Worm (Caenorhabditis elegans): ENCODE measurements around the gene C06E1.11.

The C06E1.11 gene

ce11 chrIII:8648589-8648988 lies 32.1 kb upstream of the C06E1.11 start, which contains the start of gene F22B7.3:
Gene F22B7.3 (plus strand): TSS chrIII:8648889.
- TF ChIP-seq him-1 (tag; optimal IDR thresholded peaks at IDR 0.05) (no peak), dao-5 (tag; optimal IDR thresholded peaks at IDR 0.05) (no peak), W03F9.2 (tag; optimal IDR thresholded peaks at IDR 0.05) (no peak)

ce11 chrIII:8646021-8646420 lies 29.5 kb upstream of the C06E1.11 start:
- TF ChIP-seq W03F9.2 (tag; optimal IDR thresholded peaks at IDR 0.05) (no peak), dao-5 (tag; optimal IDR thresholded peaks at IDR 0.05) (no peak), him-1 (tag; optimal IDR thresholded peaks at IDR 0.05) (no peak)

ce11 chrIII:8643639-8644038 lies 27.2 kb upstream of the C06E1.11 start, which contains the start of gene twk-7:
Gene twk-7 (minus strand): TSS chrIII:8643739.
- TF ChIP-seq dao-5 (tag; optimal IDR thresholded peaks at IDR 0.05) (no peak), W03F9.2 (tag; optimal IDR thresholded peaks at IDR 0.05) (no peak), him-1 (tag; optimal IDR thresholded peaks at IDR 0.05) (no peak)

ce11 chrIII:8639188-8639795 lies 22.8 kb upstream of the C06E1.11 start, which contains the start of gene fip-1:
Gene fip-1 (plus strand): TSS chrIII:8639745.
- TF ChIP-seq him-1 (tag; optimal IDR thresholded peaks at IDR 0.05) (no peak), W03F9.2 (tag; optimal IDR thresholded peaks at IDR 0.05) (peak; percentile 65)

- no peak for TF ChIP-seq dao-5 (tag; optimal IDR thresholded peaks at IDR 0.05)
- TF ChIP-seq him-1 (tag; optimal IDR thresholded peaks at IDR 0.05) = no peak
- no peak for TF ChIP-seq W03F9.2 (tag; optimal IDR thresholded peaks at IDR 0.05)
These were observed 20.3 kb upstream of the C06E1.11 start for ce11 chrIII:8636803-8637202.

ce11 chrIII:8630833-8631232 lies 14.3 kb upstream of the C06E1.11 start, which contains the start of gene dnj-10:
Gene dnj-10 (plus strand): TSS chrIII:8631165.
- TF ChIP-seq W03F9.2 (tag; optimal IDR thresholded peaks at IDR 0.05) (peak; percentile 81), dao-5 (tag; optimal IDR thresholded peaks at IDR 0.05) (no peak), him-1 (tag; optimal IDR thresholded peaks at IDR 0.05) (no peak)

- no peak for TF ChIP-seq dao-5 (tag; optimal IDR thresholded peaks at IDR 0.05)
- no peak for TF ChIP-seq W03F9.2 (tag; optimal IDR thresholded peaks at IDR 0.05)
- TF ChIP-seq him-1 (tag; optimal IDR thresholded peaks at IDR 0.05) = no peak
These were observed 12.0 kb upstream of the C06E1.11 start, which contains the start of the genes polk-1 and gpr-1 for ce11 chrIII:8628405-8628982. Gene polk-1 (minus strand): TSS chrIII:8628590. Gene gpr-1 (plus strand): TSS chrIII:8628932.

ce11 chrIII:8625125-8625524 lies 8.6 kb upstream of the C06E1.11 start:
- no peak for TF ChIP-seq him-1 (tag; optimal IDR thresholded peaks at IDR 0.05)
- TF ChIP-seq dao-5 (tag; optimal IDR thresholded peaks at IDR 0.05) = no peak
- no peak for TF ChIP-seq W03F9.2 (tag; optimal IDR thresholded peaks at IDR 0.05)

- TF ChIP-seq him-1 (tag; optimal IDR thresholded peaks at IDR 0.05) = no peak
- no peak for TF ChIP-seq W03F9.2 (tag; optimal IDR thresholded peaks at IDR 0.05)
- no peak for TF ChIP-seq dao-5 (tag; optimal IDR thresholded peaks at IDR 0.05)
These were observed 5.9 kb upstream of the C06E1.11 start, which contains the start of gene ceh-16 for ce11 chrIII:8622435-8622834. Gene ceh-16 (plus strand): TSS chrIII:8622735.

- TF ChIP-seq him-1 (tag; optimal IDR thresholded peaks at IDR 0.05) (no peak), W03F9.2 (tag; optimal IDR thresholded peaks at IDR 0.05) (no peak), dao-5 (tag; optimal IDR thresholded peaks at IDR 0.05) (no peak)
These were observed 5.5 kb upstream of the C06E1.11 start for ce11 chrIII:8621982-8622381.

ce11 chrIII:8621002-8621401 lies 4.5 kb upstream of the C06E1.11 start:
- TF ChIP-seq dao-5 (tag; optimal IDR thresholded peaks at IDR 0.05) (no peak), W03F9.2 (tag; optimal IDR thresholded peaks at IDR 0.05) (no peak), him-1 (tag; optimal IDR thresholded peaks at IDR 0.05) (no peak)

ce11 chrIII:8620259-8620658 lies 3.8 kb upstream of the C06E1.11 start:
- no peak for TF ChIP-seq W03F9.2 (tag; optimal IDR thresholded peaks at IDR 0.05)
- TF ChIP-seq him-1 (tag; optimal IDR thresholded peaks at IDR 0.05) = no peak
- TF ChIP-seq dao-5 (tag; optimal IDR thresholded peaks at IDR 0.05) = no peak

- TF ChIP-seq him-1 (tag; optimal IDR thresholded peaks at IDR 0.05) = no peak
- peak; percentile 37 for TF ChIP-seq W03F9.2 (tag; optimal IDR thresholded peaks at IDR 0.05)
These were observed 2.0 kb upstream of the C06E1.11 start, which contains the start of gene C13G5.2 for ce11 chrIII:8618412-8618960. Gene C13G5.2 (minus strand): TSS chrIII:8618462.

- TF ChIP-seq W03F9.2 (tag; optimal IDR thresholded peaks at IDR 0.05) = no peak
- no peak for TF ChIP-seq dao-5 (tag; optimal IDR thresholded peaks at IDR 0.05)
- TF ChIP-seq him-1 (tag; optimal IDR thresholded peaks at IDR 0.05) = no peak
These were observed 2.0 kb downstream of the C06E1.11 start, which contains the start of gene rha-2 for ce11 chrIII:8614490-8614889. Gene rha-2 (minus strand): TSS chrIII:8614569.
